Fruit fly (Drosophila melanogaster): ENCODE measurements around the gene Rala.
A peak's percentile ranks its signal among the peaks of the same experiment; 100 is the strongest.

Rala gene

dm6 chrX:3722209-3722608 is 2.8 kb upstream of the Rala start (continued):
- TF ChIP-seq CG17328 (GFP tag; IDR thresholded peaks at IDR 0.05) (peak; percentile 37; the same call in 1 of the 2 replicates), gt (GFP tag; IDR thresholded peaks at IDR 0.05) (no peak), CG6654 (GFP tag; optimal IDR thresholded peaks at IDR 0.05) (no peak), sisA (GFP tag; IDR thresholded peaks at IDR 0.05) (peak; percentile 42; the same call in 1 of the 2 replicates), Fer1 (GFP tag; optimal IDR thresholded peaks at IDR 0.05) (peak; percentile 20), CG7839 (tag; optimal IDR thresholded peaks at IDR 0.05) (peak; percentile 29), Taf1 (GFP tag; IDR thresholded peaks at IDR 0.05) (no peak), CG9817 (tag; optimal IDR thresholded peaks at IDR 0.05) (no peak), tgo (GFP tag; IDR thresholded peaks at IDR 0.05) (peak; percentile 26; the same call in 1 of the 3 replicates), vvl (GFP tag; IDR thresholded peaks at IDR 0.05) (peak; percentile 15; the same call in 1 of the 2 replicates), Neu2 (GFP tag; optimal IDR thresholded peaks at IDR 0.05; ENCODE audit: borderline replicate concordance) (no peak), Adf1 (GFP tag; IDR thresholded peaks at IDR 0.05) (no peak), bab2 (GFP tag; optimal IDR thresholded peaks at IDR 0.05) (peak; percentile 3), otp (GFP tag; IDR thresholded peaks at IDR 0.05) (0 out of 3 replicates have a peak, but pooled peaks have one; percentile 45), sna (GFP tag; IDR thresholded peaks at IDR 0.05; ENCODE audit: partially characterized antibody) (no peak), dysf (GFP tag; IDR thresholded peaks at IDR 0.05) (peak; percentile 37; the same call in 1 of the 3 replicates), HLH3B (GFP tag; IDR thresholded peaks at IDR 0.05) (0 out of 2 replicates have a peak, but pooled peaks have one; percentile 37), CG9215 (GFP tag; IDR thresholded peaks at IDR 0.05) (no peak), CG13424 (tag; optimal IDR thresholded peaks at IDR 0.05) (peak; percentile 0), CG14014 (GFP tag; IDR thresholded peaks at IDR 0.05) (no peak), CG9609 (GFP tag; optimal IDR thresholded peaks at IDR 0.05) (peak; percentile 26), Dref (GFP tag; IDR thresholded peaks at IDR 0.05) (no peak), CG8924 (tag; optimal IDR thresholded peaks at IDR 0.05) (no peak), ind (GFP tag; optimal IDR thresholded peaks at IDR 0.05) (peak; percentile 34), Xrp1 (GFP tag; IDR thresholded peaks at IDR 0.05) (peak; percentile 68), CG1603 (tag; optimal IDR thresholded peaks at IDR 0.05) (no peak), PHDP (tag; optimal IDR thresholded peaks at IDR 0.05) (peak; percentile 9), Mad (GFP tag; optimal IDR thresholded peaks at IDR 0.05) (no peak), jing (GFP tag; optimal IDR thresholded peaks at IDR 0.05) (no peak), Oli (tag; optimal IDR thresholded peaks at IDR 0.05) (peak; percentile 9), zfh1 (GFP tag; IDR thresholded peaks at IDR 0.05) (peak; percentile 45; the same call in 1 of the 3 replicates), H2.0 (GFP tag; IDR thresholded peaks at IDR 0.05) (0 out of 2 replicates have a peak, but pooled peaks have one; percentile 23), CG4404 (GFP tag; IDR thresholded peaks at IDR 0.05) (no peak), Deaf1 (tag; optimal IDR thresholded peaks at IDR 0.05) (no peak), CG8944 (GFP tag; optimal IDR thresholded peaks at IDR 0.05) (peak; percentile 4), gce (GFP tag; IDR thresholded peaks at IDR 0.05) (no peak), ken (GFP tag; IDR thresholded peaks at IDR 0.05) (0 out of 3 replicates have a peak, but pooled peaks have one; percentile 36), eyg (GFP tag; optimal IDR thresholded peaks at IDR 0.05) (no peak), CG17612 (GFP tag; IDR thresholded peaks at IDR 0.05) (no peak), CG12391 (tag; optimal IDR thresholded peaks at IDR 0.05) (peak; percentile 31), sob (GFP tag; IDR thresholded peaks at IDR 0.05) (no peak), crol (GFP tag; IDR thresholded peaks at IDR 0.05) (no peak), Hr3 (GFP tag; optimal IDR thresholded peaks at IDR 0.05) (peak; percentile 1), tx (GFP tag; optimal IDR thresholded peaks at IDR 0.05) (no peak), Eip74EF (GFP tag; optimal IDR thresholded peaks at IDR 0.05) (no peak), shn (GFP tag; optimal IDR thresholded peaks at IDR 0.05) (no peak), CG10462 (GFP tag; optimal IDR thresholded peaks at IDR 0.05) (no peak), CG3838 (GFP tag; optimal IDR thresholded peaks at IDR 0.05) (no peak), CG6765 (GFP tag; optimal IDR thresholded peaks at IDR 0.05) (no peak), so (GFP tag; IDR thresholded peaks at IDR 0.05) (0 out of 3 replicates have a peak, but pooled peaks have one; percentile 16), ems (GFP tag; optimal IDR thresholded peaks at IDR 0.05) (no peak), CG30431 (GFP tag; optimal IDR thresholded peaks at IDR 0.05) (no peak)
